Fruit fly (Drosophila melanogaster) whole organism, embryonic: Measurements from ENCODE around the gene CG34116.

ENCODE experiments used
- Atf-2 ChIP-seq: fragments of 200-800 bp; sonication (Bioruptor generic); optimal IDR thresholded peaks from 2 replicates; lab custom pipeline; 2016; ENCODE audit warnings: missing biosample characterization, missing genetic modification characterization
- Bgb ChIP-seq: fragments of 200-800 bp; sonication (Bioruptor generic); IDR thresholded peaks from 2 replicates; pipeline ENCODE4 v1.3.6; 2022; ENCODE audit warnings: missing biosample characterization, missing genetic modification characterization; ENCODE audit not compliant: partially characterized antibody
- CG10209 ChIP-seq: fragments of 200-800 bp; sonication (Bioruptor generic); optimal IDR thresholded peaks from 3 replicates; lab custom pipeline; 2017; ENCODE audit warnings: missing biosample characterization, mild to moderate bottlenecking, missing genetic modification characterization, missing genetic modification reagents
- CG10543 ChIP-seq: fragments of 200-800 bp; sonication (Bioruptor generic); optimal IDR thresholded peaks from 3 replicates; lab custom pipeline; 2017; ENCODE audit warnings: missing biosample characterization, mild to moderate bottlenecking, missing genetic modification characterization, moderate library complexity
- CG11456 ChIP-seq: fragments of 200-800 bp; sonication (Bioruptor generic); IDR thresholded peaks from 3 replicates; pipeline ENCODE4 v1.3.6; 2022; ENCODE audit warnings: missing biosample characterization, missing genetic modification characterization
- CG14014 ChIP-seq: fragments of 200-800 bp; sonication (Bioruptor generic); IDR thresholded peaks from 2 replicates; pipeline ENCODE4 v1.3.6; 2022; ENCODE audit warnings: missing biosample characterization, missing genetic modification characterization
- CG15696 ChIP-seq: fragments of 200-800 bp; sonication (Bioruptor generic); optimal IDR thresholded peaks from 2 replicates; lab custom pipeline; 2019; ENCODE audit warnings: missing biosample characterization, mild to moderate bottlenecking, missing genetic modification characterization, moderate library complexity
- CG18599 ChIP-seq: fragments of 200-800 bp; sonication (Bioruptor generic); optimal IDR thresholded peaks from 3 replicates; lab custom pipeline; 2017; ENCODE audit warnings: missing biosample characterization, missing genetic modification characterization, mild to moderate bottlenecking, moderate library complexity, missing genetic modification reagents
- CG2202 ChIP-seq: fragments of 200-800 bp; sonication (Bioruptor generic); optimal IDR thresholded peaks from 2 replicates; lab custom pipeline; 2018; ENCODE audit warnings: missing biosample characterization, mild to moderate bottlenecking, missing genetic modification characterization
- CG32532 ChIP-seq: fragments of 200-800 bp; sonication (Bioruptor generic); IDR thresholded peaks from 2 replicates; pipeline ENCODE4 v1.3.6; 2022; ENCODE audit warnings: missing biosample characterization, missing genetic modification characterization
- CG6765 ChIP-seq: fragments of 200-800 bp; sonication (Bioruptor generic); optimal IDR thresholded peaks from 3 replicates; lab custom pipeline; 2017; ENCODE audit warnings: missing biosample characterization, mild to moderate bottlenecking, missing genetic modification characterization
- CG6813 ChIP-seq: fragments of 200-800 bp; sonication (Bioruptor generic); optimal IDR thresholded peaks from 2 replicates; lab custom pipeline; 2017; ENCODE audit warnings: missing biosample characterization, missing genetic modification characterization, mild to moderate bottlenecking, moderate library complexity, missing genetic modification reagents
- CG7987 ChIP-seq: fragments of 200-800 bp; sonication (Bioruptor generic); optimal IDR thresholded peaks from 2 replicates; lab custom pipeline; 2018; ENCODE audit warnings: missing biosample characterization, mild to moderate bottlenecking, missing genetic modification characterization, moderate library complexity
- CG9797 ChIP-seq: fragments of 200-800 bp; sonication (Bioruptor generic); optimal IDR thresholded peaks from 3 replicates; lab custom pipeline; 2018; ENCODE audit warnings: missing biosample characterization, mild to moderate bottlenecking, missing genetic modification characterization
- CrebB ChIP-seq: fragments of 200-800 bp; sonication (Bioruptor generic); optimal IDR thresholded peaks from 3 replicates; lab custom pipeline; 2018; ENCODE audit warnings: missing biosample characterization, mild to moderate bottlenecking, missing genetic modification characterization
- D19A ChIP-seq: fragments of 200-800 bp; optimal IDR thresholded peaks from 3 replicates; lab custom pipeline; 2019; ENCODE audit warnings: missing biosample characterization, mild to moderate bottlenecking, missing genetic modification characterization, moderate library complexity
- Dbx ChIP-seq: fragments of 200-800 bp; sonication (Bioruptor generic); IDR thresholded peaks from 3 replicates; pipeline ENCODE4 v1.3.6; 2022; ENCODE audit warnings: missing biosample characterization, missing genetic modification characterization
- Deaf1 ChIP-seq: fragments of 200-800 bp; optimal IDR thresholded peaks from 3 replicates; lab custom pipeline; 2019; ENCODE audit warnings: missing biosample characterization, mild to moderate bottlenecking, missing genetic modification characterization, moderate library complexity
- Dek ChIP-seq: fragments of 200-800 bp; sonication (Bioruptor generic); optimal IDR thresholded peaks from 3 replicates; lab custom pipeline; 2019; ENCODE audit warnings: missing biosample characterization, mild to moderate bottlenecking, missing genetic modification characterization, moderate library complexity
- Dip2 ChIP-seq: fragments of 200-800 bp; sonication (Bioruptor generic); IDR thresholded peaks from 2 replicates; pipeline ENCODE4 v1.3.6; 2022; ENCODE audit warnings: missing biosample characterization, missing genetic modification characterization
- Fer1 ChIP-seq: fragments of 200-800 bp; sonication (Bioruptor generic); optimal IDR thresholded peaks from 2 replicates; lab custom pipeline; 2017; ENCODE audit warnings: missing biosample characterization, mild to moderate bottlenecking, missing genetic modification characterization
- Fer2 ChIP-seq: fragments of 200-800 bp; sonication (Bioruptor generic); optimal IDR thresholded peaks from 2 replicates; lab custom pipeline; 2018; ENCODE audit warnings: missing biosample characterization, mild to moderate bottlenecking, missing genetic modification characterization, moderate library complexity
- HHEX ChIP-seq: fragments of 200-800 bp; sonication (Bioruptor generic); optimal IDR thresholded peaks from 3 replicates; lab custom pipeline; 2017; ENCODE audit warnings: missing biosample characterization, mild to moderate bottlenecking, missing genetic modification characterization, missing genetic modification reagents
- Hmr ChIP-seq: fragments of 200-800 bp; sonication (Bioruptor generic); optimal IDR thresholded peaks from 3 replicates; lab custom pipeline; 2017; ENCODE audit warnings: mild to moderate bottlenecking, missing biosample characterization, missing genetic modification reagents, missing genetic modification characterization
- Mrtf ChIP-seq: fragments of 200-800 bp; sonication (Bioruptor generic); IDR thresholded peaks from 3 replicates; pipeline ENCODE4 v1.3.6; 2022; ENCODE audit warnings: missing biosample characterization, missing genetic modification characterization
- Sry-δ ChIP-seq: fragments of 200-800 bp; sonication (Bioruptor generic); optimal IDR thresholded peaks from 2 replicates; lab custom pipeline; 2016; ENCODE audit warnings: missing biosample characterization, missing genetic modification characterization
- Ssrp ChIP-seq: fragments of 200-800 bp; sonication (Bioruptor generic); optimal IDR thresholded peaks from 2 replicates; lab custom pipeline; 2018; ENCODE audit warnings: missing biosample characterization, mild to moderate bottlenecking, missing genetic modification characterization, moderate library complexity
- caup ChIP-seq: fragments of 200-800 bp; sonication (Bioruptor generic); optimal IDR thresholded peaks from 3 replicates; lab custom pipeline; 2017; ENCODE audit warnings: missing biosample characterization, mild to moderate bottlenecking, missing genetic modification characterization, moderate library complexity; ENCODE audit not compliant: severe bottlenecking
- chif ChIP-seq, 2 experiments: fragments of 200-800 bp; sonication (Bioruptor generic); optimal IDR thresholded peaks; 3 replicates each; lab custom pipeline; 2016; ENCODE audit warnings: missing biosample characterization in 2 of 2, missing genetic modification characterization in 2 of 2
- corto ChIP-seq: fragments of 200-800 bp; sonication (Bioruptor generic); optimal IDR thresholded peaks from 2 replicates; lab custom pipeline; 2016; ENCODE audit warnings: missing biosample characterization, mild to moderate bottlenecking, missing genetic modification characterization, moderate library complexity
- cwo ChIP-seq: fragments of 200-800 bp; sonication (Bioruptor generic); optimal IDR thresholded peaks from 3 replicates; lab custom pipeline; 2017; ENCODE audit warnings: missing biosample characterization, missing genetic modification characterization, mild to moderate bottlenecking, moderate library complexity, missing genetic modification reagents
- dimm ChIP-seq: fragments of 200-800 bp; sonication (Bioruptor generic); IDR thresholded peaks from 2 replicates; pipeline ENCODE4 v1.3.6; 2022; ENCODE audit warnings: missing biosample characterization, missing genetic modification characterization
- dpn ChIP-seq, 2 experiments: fragments of 200-800 bp; sonication (Bioruptor generic); optimal IDR thresholded peaks; 3 replicates each; lab custom pipeline; 2016; ENCODE audit warnings: missing biosample characterization in 2 of 2, missing genetic modification characterization in 2 of 2
- exex ChIP-seq: fragments of 200-800 bp; sonication (Bioruptor generic); optimal IDR thresholded peaks from 4 replicates; lab custom pipeline; 2018; ENCODE audit warnings: missing biosample characterization, mild to moderate bottlenecking, missing genetic modification characterization, moderate library complexity
- gce ChIP-seq: fragments of 200-800 bp; sonication (Bioruptor generic); IDR thresholded peaks from 3 replicates; pipeline ENCODE4 v1.3.6; 2022; ENCODE audit warnings: missing biosample characterization, missing genetic modification characterization
- grn ChIP-seq: fragments of 200-800 bp; sonication (Bioruptor generic); optimal IDR thresholded peaks from 3 replicates; lab custom pipeline; 2017; ENCODE audit warnings: missing biosample characterization, missing genetic modification characterization
- hb ChIP-seq: fragments of 200-800 bp; sonication (Bioruptor generic); IDR thresholded peaks from 3 replicates; pipeline ENCODE4 v1.3.6; 2022; ENCODE audit warnings: missing biosample characterization, missing genetic modification characterization; ENCODE audit not compliant: partially characterized antibody
- lov ChIP-seq, 2 experiments: fragments of 200-800 bp in 1 of 2; fragments of >200 bp in 1 of 2; sonication (Bioruptor generic) in 1 of 2; IDR thresholded peaks in 1 of 2; optimal IDR thresholded peaks in 1 of 2; 2 replicates in 1 of 2; 3 replicates in 1 of 2; pipeline versions ENCODE4 v1.3.6 to Lab custom; 2017 to 2022; ENCODE audit warnings: missing biosample characterization in 1 of 2, missing genetic modification characterization in 1 of 2
- mirr ChIP-seq: fragments of 200-800 bp; sonication (Bioruptor generic); optimal IDR thresholded peaks from 3 replicates; lab custom pipeline; 2018; ENCODE audit warnings: missing biosample characterization, mild to moderate bottlenecking, missing genetic modification characterization
- peb ChIP-seq: fragments of 200-800 bp; sonication (Bioruptor generic); IDR thresholded peaks from 2 replicates; pipeline ENCODE4 v1.3.6; 2022; ENCODE audit warnings: missing biosample characterization, missing genetic modification characterization
- rib ChIP-seq: fragments of 200-800 bp; sonication (Bioruptor generic); IDR thresholded peaks from 2 replicates; pipeline ENCODE4 v1.3.6; 2022; ENCODE audit warnings: missing biosample characterization, missing genetic modification characterization
- sim ChIP-seq: fragments of 200-800 bp; sonication (Bioruptor generic); IDR thresholded peaks from 2 replicates; pipeline ENCODE4 v1.3.6; 2022; ENCODE audit warnings: missing biosample characterization, missing genetic modification characterization
- sob ChIP-seq: fragments of 200-800 bp; sonication (Bioruptor generic); IDR thresholded peaks from 2 replicates; pipeline ENCODE4 v1.3.6; 2022; ENCODE audit warnings: missing biosample characterization, missing genetic modification characterization
- sr ChIP-seq: fragments of 200-800 bp; sonication (Bioruptor generic); IDR thresholded peaks from 3 replicates; pipeline ENCODE4 v1.3.6; 2022; ENCODE audit warnings: missing biosample characterization, missing genetic modification characterization
- sug ChIP-seq: fragments of 200-800 bp; optimal IDR thresholded peaks from 2 replicates; lab custom pipeline; 2019; ENCODE audit warnings: missing biosample characterization, mild to moderate bottlenecking, missing genetic modification characterization, moderate library complexity
- twi ChIP-seq: fragments of 200-800 bp; optimal IDR thresholded peaks from 2 replicates; lab custom pipeline; 2019; ENCODE audit warnings: missing biosample characterization, mild to moderate bottlenecking, missing genetic modification characterization, moderate library complexity

CG34116 gene

DNA sequence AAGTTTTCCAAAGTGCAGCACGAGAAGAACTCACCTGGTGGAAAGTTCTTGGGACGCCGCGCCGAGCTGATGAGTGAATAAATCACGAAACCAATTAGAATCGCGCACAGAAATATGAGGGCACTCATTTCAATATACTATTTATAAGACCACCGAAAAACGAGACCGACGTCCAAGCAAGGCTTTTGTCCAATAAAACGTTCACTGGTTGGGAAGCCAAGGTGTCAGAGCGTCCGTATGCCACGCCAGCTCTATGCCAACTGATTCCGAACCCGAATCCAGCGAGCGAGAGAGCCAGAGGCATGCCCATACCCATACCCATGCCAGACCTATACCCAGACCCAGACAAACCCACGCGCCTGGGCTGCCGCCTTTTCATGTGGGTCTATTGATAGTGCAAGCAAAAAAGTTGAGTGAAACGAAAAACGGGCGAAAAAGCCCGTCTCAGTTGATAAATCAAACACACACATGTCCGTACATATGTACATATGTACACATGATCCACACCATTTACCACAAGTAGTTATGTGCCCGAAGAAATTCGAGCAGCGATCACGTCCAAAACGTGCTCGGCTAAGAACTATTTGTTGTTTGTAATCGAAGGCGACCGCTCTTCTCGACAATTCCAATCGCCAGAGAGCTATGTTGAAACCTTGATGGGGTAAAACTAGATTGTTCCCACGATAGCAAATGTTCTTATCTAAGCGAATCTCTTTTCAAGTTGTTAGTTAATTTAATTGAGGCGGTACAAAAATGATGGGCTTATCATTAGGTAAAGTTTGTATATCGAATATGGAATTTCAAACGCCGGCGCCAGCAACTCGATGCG lies 7.5 kb upstream of the CG34116 start, which contains the start of gene Cyp305a1 (continued):
- no peak for TF ChIP-seq chif (GFP tag; optimal IDR thresholded peaks at IDR 0.05; lab: Kevin White, UChicago)
- peak; percentile 20 for TF ChIP-seq CG6765 (GFP tag; lab: Kevin White, UChicago)
- peak; percentile 10; the same call in 1 of the 2 replicates for TF ChIP-seq CG32532 (GFP tag; lab: Robert Waterston, UW)
- no peak for TF ChIP-seq corto (GFP tag; lab: Kevin White, UChicago)
- TF ChIP-seq Ssrp (tag; lab: Kevin White, UChicago): no peak
- peak; percentile 68 for TF ChIP-seq exex
- peak; percentile 58 for TF ChIP-seq Fer1 (GFP tag; lab: Kevin White, UChicago)
- 0 out of 2 replicates have a peak, but pooled peaks have one; percentile 14 for TF ChIP-seq sim (GFP tag; lab: Robert Waterston, UW)
- TF ChIP-seq CG10209 (GFP tag; lab: Kevin White, UChicago): no peak
- TF ChIP-seq CG9797: no peak
- 0 out of 3 replicates have a peak, but pooled peaks have one; percentile 44 for TF ChIP-seq Dbx
- TF ChIP-seq sr (GFP tag; lab: Robert Waterston, UW): peak; percentile 65; the same call in 2 of the 3 replicates
- no peak for TF ChIP-seq lov (optimal IDR thresholded peaks at IDR 0.05; lab: Kevin White, UChicago)
- TF ChIP-seq lov (GFP tag; IDR thresholded peaks at IDR 0.05; lab: Robert Waterston, UW): 0 out of 3 replicates have a peak, but pooled peaks have one; percentile 44
- TF ChIP-seq Mrtf (GFP tag; lab: Robert Waterston, UW): 0 out of 3 replicates have a peak, but pooled peaks have one; percentile 28
- peak; percentile 37 for TF ChIP-seq CG6813 (GFP tag; lab: Kevin White, UChicago)
- TF ChIP-seq CG14014: peak; percentile 18; the same call in 1 of the 2 replicates
- no peak for TF ChIP-seq Dip2
- 0 out of 3 replicates have a peak, but pooled peaks have one; percentile 28 for TF ChIP-seq gce (GFP tag; lab: Robert Waterston, UW)
- 0 out of 2 replicates have a peak, but pooled peaks have one; percentile 13 for TF ChIP-seq Bgb (GFP tag; lab: Robert Waterston, UW)
- TF ChIP-seq CG10543 (GFP tag; lab: Kevin White, UChicago): peak; percentile 90
- TF ChIP-seq Deaf1: peak; percentile 68
- TF ChIP-seq peb (GFP tag; lab: Robert Waterston, UW): no peak
- TF ChIP-seq D19A (tag; lab: Kevin White, UChicago): peak; percentile 42
- no peak for TF ChIP-seq dpn (GFP tag; optimal IDR thresholded peaks at IDR 0.05; lab: Kevin White, UChicago)
- TF ChIP-seq CG7987 (GFP tag; lab: Kevin White, UChicago): peak; percentile 57
- peak; percentile 64 for TF ChIP-seq CG18599 (GFP tag; lab: Kevin White, UChicago)
- peak; percentile 40 for TF ChIP-seq caup (GFP tag; lab: Kevin White, UChicago)
- no peak for TF ChIP-seq Sry-δ (GFP tag; lab: Kevin White, UChicago)
- peak; percentile 31 for TF ChIP-seq twi
- TF ChIP-seq Fer2 (tag; lab: Kevin White, UChicago): peak; percentile 6
- peak; percentile 23 for TF ChIP-seq CG15696 (tag; lab: Kevin White, UChicago)
- no peak for TF ChIP-seq CG2202 (tag; lab: Kevin White, UChicago)
- TF ChIP-seq Atf-2: no peak
- peak; percentile 69 for TF ChIP-seq sug (tag; lab: Kevin White, UChicago)
- peak; percentile 54; the same call in 1 of the 2 replicates for TF ChIP-seq sob
- peak; percentile 74 for TF ChIP-seq cwo (GFP tag; lab: Kevin White, UChicago)
- 0 out of 2 replicates have a peak, but pooled peaks have one; percentile 36 for TF ChIP-seq rib
- 0 out of 3 replicates have a peak, but pooled peaks have one; percentile 13 for TF ChIP-seq hb (GFP tag; lab: Robert Waterston, UW)
- TF ChIP-seq mirr (GFP tag; lab: Kevin White, UChicago): peak; percentile 70
- TF ChIP-seq Dek (tag; lab: Kevin White, UChicago): no peak
- TF ChIP-seq CrebB: no peak
- TF ChIP-seq CG11456: 0 out of 3 replicates have a peak, but pooled peaks have one; percentile 48
- peak; percentile 30 for TF ChIP-seq HHEX (GFP tag; lab: Kevin White, UChicago)
- peak; percentile 56 for TF ChIP-seq grn (GFP tag; lab: Kevin White, UChicago)
- TF ChIP-seq dimm (GFP tag; lab: Robert Waterston, UW): no peak
- TF ChIP-seq Hmr (GFP tag; lab: Kevin White, UChicago): no peak
